Worm (Caenorhabditis elegans) whole organism, L1 larva: ENCODE measurements around the gene osgn-1.
"Not testable (repeated sequence)": the region's sequence is repeated elsewhere in the genome, so short reads cannot be mapped to it uniquely, and the experiment has no call there.

Experiments used
- C04F5.9 ChIP-seq: sonication (generic microtip); optimal IDR thresholded peaks from 2 replicates; lab custom pipeline; 2016; ENCODE audit warnings: missing genetic modification characterization, missing compliant biosample characterization
- aly-2 ChIP-seq: fragments of 150-350 bp; optimal IDR thresholded peaks from 2 replicates; lab custom pipeline; 2014; ENCODE audit warnings: missing biosample characterization, missing genetic modification characterization
- ama-1 ChIP-seq: fragments of 150-350 bp; optimal IDR thresholded peaks from 2 replicates; lab custom pipeline; 2014
- blmp-1 ChIP-seq: fragments of 150-350 bp; optimal IDR thresholded peaks from 2 replicates; lab custom pipeline; 2014; ENCODE audit warnings: missing biosample characterization, missing genetic modification characterization
- ceh-63 ChIP-seq: fragments of 200-800 bp; sonication (Bioruptor generic); optimal IDR thresholded peaks from 2 replicates; lab custom pipeline; 2018; ENCODE audit warnings: mild to moderate bottlenecking, missing genetic modification characterization, missing compliant biosample characterization
- ceh-82 ChIP-seq, 3 experiments: fragments of 150-350 bp in 1 of 3; sonication (generic microtip) in 2 of 3; optimal IDR thresholded peaks; 2 replicates each; lab custom pipeline; 2014 to 2017; ENCODE audit warnings: missing biosample characterization in 3 of 3, missing genetic modification characterization in 3 of 3
- ceh-88 ChIP-seq: fragments of 200-800 bp; sonication (Bioruptor generic); IDR thresholded peaks from 2 replicates; pipeline ENCODE4 v1.3.6; 2022; ENCODE audit warnings: missing genetic modification characterization, missing compliant biosample characterization
- ceh-90 ChIP-seq: sonication (generic microtip); optimal IDR thresholded peaks from 2 replicates; lab custom pipeline; 2016; ENCODE audit warnings: missing genetic modification characterization, missing compliant biosample characterization
- ces-1 ChIP-seq: fragments of 150-350 bp; optimal IDR thresholded peaks from 2 replicates; lab custom pipeline; 2014; ENCODE audit warnings: missing biosample characterization, missing genetic modification reagents, missing genetic modification characterization
- dpl-1 ChIP-seq, 3 experiments: fragments of 150-350 bp in 2 of 3; sonication (generic microtip) in 1 of 3; optimal IDR thresholded peaks; 2 replicates each; lab custom pipeline; 2014 to 2017; ENCODE audit warnings: missing biosample characterization in 3 of 3, missing genetic modification characterization in 3 of 3, missing genetic modification reagents in 3 of 3
- dsc-1 ChIP-seq: sonication (generic microtip); optimal IDR thresholded peaks from 2 replicates; lab custom pipeline; 2016; ENCODE audit warnings: mild to moderate bottlenecking, missing genetic modification characterization, missing compliant biosample characterization
- efl-1 ChIP-seq, 4 experiments: fragments of 150-350 bp; optimal IDR thresholded peaks in 3 of 4; peaks in 1 of 4; 1 replicate in 1 of 4; 2 replicates in 3 of 4; lab custom pipeline; 2014; ENCODE audit warnings: missing biosample characterization in 2 of 4, missing genetic modification characterization in 2 of 4, missing genetic modification reagents in 2 of 4
- egl-13 ChIP-seq: sonication (generic microtip); optimal IDR thresholded peaks from 2 replicates; lab custom pipeline; 2016; ENCODE audit warnings: missing genotype, missing genetic modification reagents, missing genetic modification characterization, missing compliant biosample characterization
- egl-27 ChIP-seq, 2 experiments: fragments of 150-350 bp in 1 of 2; sonication (generic microtip); optimal IDR thresholded peaks; 3 replicates each; lab custom pipeline; 2017 to 2018; ENCODE audit warnings: missing biosample characterization in 2 of 2, missing genetic modification characterization in 2 of 2, missing genetic modification reagents in 2 of 2
- elt-3 ChIP-seq, 6 experiments: fragments of 150-350 bp in 1 of 6; sonication (generic microtip); optimal IDR thresholded peaks; 2 replicates each; lab custom pipeline; 2017 to 2018; ENCODE audit warnings: missing biosample characterization in 6 of 6, missing genetic modification characterization in 6 of 6, inconsistent platforms in 1 of 6
- fkh-4 ChIP-seq: sonication (generic microtip); optimal IDR thresholded peaks from 2 replicates; lab custom pipeline; 2016; ENCODE audit warnings: missing compliant biosample characterization, missing genetic modification characterization, borderline replicate concordance
- fkh-8 ChIP-seq: sonication (generic microtip); optimal IDR thresholded peaks from 2 replicates; lab custom pipeline; 2016; ENCODE audit warnings: mild to moderate bottlenecking, missing genetic modification characterization, missing compliant biosample characterization
- fos-1 ChIP-seq: fragments of 150-350 bp; optimal IDR thresholded peaks from 2 replicates; lab custom pipeline; 2014; ENCODE audit warnings: missing biosample characterization, missing genetic modification characterization
- hpl-2 ChIP-seq: fragments of 150-350 bp; optimal IDR thresholded peaks from 2 replicates; lab custom pipeline; 2014; ENCODE audit warnings: missing biosample characterization, missing genetic modification reagents, missing genetic modification characterization
- jun-1 ChIP-seq: fragments of 150-350 bp; optimal IDR thresholded peaks from 2 replicates; lab custom pipeline; 2014; ENCODE audit warnings: missing biosample characterization, missing genetic modification reagents, missing genetic modification characterization
- lin-13 ChIP-seq: fragments of 150-350 bp; optimal IDR thresholded peaks from 2 replicates; lab custom pipeline; 2014; ENCODE audit warnings: missing biosample characterization, missing genetic modification reagents, missing genetic modification characterization
- lin-14 ChIP-seq: fragments of 200-800 bp; sonication (Bioruptor generic); optimal IDR thresholded peaks from 2 replicates; lab custom pipeline; 2018; ENCODE audit warnings: mild to moderate bottlenecking, missing genetic modification characterization, moderate library complexity, missing compliant biosample characterization
- lin-35 ChIP-seq, 2 experiments: fragments of 150-350 bp; optimal IDR thresholded peaks; 2 replicates each; lab custom pipeline; 2014; ENCODE audit warnings: missing biosample characterization in 2 of 2, missing genetic modification characterization in 2 of 2, missing genetic modification reagents in 2 of 2
- lsy-2 ChIP-seq, 2 experiments: fragments of 150-350 bp; optimal IDR thresholded peaks; 2 replicates each; lab custom pipeline; 2014; ENCODE audit warnings: missing biosample characterization in 2 of 2, missing genetic modification characterization in 2 of 2
- mab-9 ChIP-seq: fragments of 200-800 bp; sonication (Bioruptor generic); IDR thresholded peaks from 2 replicates; pipeline ENCODE4 v1.3.6; 2022; ENCODE audit warnings: missing genetic modification reagents, missing genetic modification characterization, missing compliant biosample characterization
- mdl-1 ChIP-seq, 2 experiments: fragments of 150-350 bp; optimal IDR thresholded peaks; 2 replicates each; lab custom pipeline; 2014 to 2017; ENCODE audit warnings: missing biosample characterization in 2 of 2, missing genetic modification characterization in 2 of 2, inconsistent platforms in 1 of 2
- mef-2 ChIP-seq: fragments of 150-350 bp; optimal IDR thresholded peaks from 2 replicates; lab custom pipeline; 2014; ENCODE audit warnings: missing biosample characterization, missing genetic modification characterization
- nhr-19 ChIP-seq: fragments of 200-800 bp; sonication (Bioruptor generic); conservative IDR thresholded peaks from 2 replicates; pipeline ENCODE4 v1.3.6; 2022; ENCODE audit warnings: missing genetic modification characterization, missing compliant biosample characterization
- nhr-20 ChIP-seq: sonication (generic microtip); optimal IDR thresholded peaks from 2 replicates; lab custom pipeline; 2016; ENCODE audit warnings: mild to moderate bottlenecking, missing genetic modification characterization, missing compliant biosample characterization
- nhr-237 ChIP-seq: fragments of 150-350 bp; optimal IDR thresholded peaks from 2 replicates; lab custom pipeline; 2014; ENCODE audit warnings: missing biosample characterization, missing genetic modification characterization
- nhr-71 ChIP-seq: sonication (generic microtip); optimal IDR thresholded peaks from 2 replicates; lab custom pipeline; 2016; ENCODE audit warnings: mild to moderate bottlenecking, missing genetic modification characterization, moderate library complexity, missing compliant biosample characterization
- nhr-76 ChIP-seq: sonication (generic microtip); optimal IDR thresholded peaks from 2 replicates; lab custom pipeline; 2017; ENCODE audit warnings: missing biosample characterization, missing genetic modification characterization
- nhr-77 ChIP-seq: fragments of 150-350 bp; optimal IDR thresholded peaks from 2 replicates; lab custom pipeline; 2014; ENCODE audit warnings: missing biosample characterization, missing genetic modification characterization
- pag-3 ChIP-seq: sonication (generic microtip); optimal IDR thresholded peaks from 2 replicates; lab custom pipeline; 2017; ENCODE audit warnings: missing genetic modification characterization, mild to moderate bottlenecking, missing compliant biosample characterization, antibody characterized with exemption, borderline replicate concordance; ENCODE audit not compliant: insufficient read depth
- skn-1 ChIP-seq: fragments of 150-350 bp; optimal IDR thresholded peaks from 2 replicates; lab custom pipeline; 2014; ENCODE audit warnings: missing biosample characterization, missing genetic modification characterization
- sptf-1 ChIP-seq: fragments of 150-350 bp; optimal IDR thresholded peaks from 2 replicates; lab custom pipeline; 2014; ENCODE audit warnings: missing biosample characterization, missing genetic modification characterization
- unc-30 ChIP-seq: sonication (generic microtip); optimal IDR thresholded peaks from 2 replicates; lab custom pipeline; 2017; ENCODE audit warnings: missing biosample characterization, missing genetic modification characterization
- unc-86 ChIP-seq: sonication (generic microtip); optimal IDR thresholded peaks from 2 replicates; lab custom pipeline; 2016; ENCODE audit warnings: missing genetic modification characterization, missing compliant biosample characterization
- zag-1 ChIP-seq: fragments of 150-350 bp; optimal IDR thresholded peaks from 2 replicates; lab custom pipeline; 2014; ENCODE audit warnings: missing biosample characterization, missing genetic modification characterization

Gene osgn-1

DNA sequence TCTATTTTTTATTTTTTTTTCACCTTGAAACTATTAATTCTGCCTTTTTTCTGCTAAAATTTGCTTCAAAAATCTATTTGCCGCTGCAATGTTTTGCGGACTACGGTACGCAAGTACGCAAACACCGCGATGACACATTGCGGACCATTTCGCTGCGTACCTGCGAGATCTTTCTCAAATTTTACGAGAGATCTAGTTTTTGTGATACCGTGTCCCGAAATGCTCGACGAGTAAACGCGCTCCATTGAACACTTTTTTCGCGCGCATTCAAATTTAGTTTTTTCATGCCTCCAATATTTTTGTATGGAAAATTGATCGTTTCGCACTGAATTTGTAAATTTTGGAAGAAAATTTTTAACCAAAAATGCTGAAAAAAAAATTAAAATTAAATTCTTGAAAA, 22.4 kb upstream of the osgn-1 start (continued):
- TF ChIP-seq ceh-88 (GFP tag; lab: Robert Waterston, UW) (peak; percentile 97), egl-13 (peak; percentile 31), dpl-1 (GFP tag; optimal IDR thresholded peaks at IDR 0.05; lab: Kevin White, UChicago) (peak; percentile 43 to 71 (median 64)), nhr-20 (peak; percentile 40)

- TF ChIP-seq fos-1, ama-1, dsc-1: not testable (repeated sequence)
Observed at ce11 chrIV:4186099-4186498, 21.1 kb upstream of the osgn-1 start, which contains the start of gene K08D10.11. TSS of gene K08D10.11 (minus strand) at chrIV:4186199.

ce11 chrIV:4196729-4197128, 10.5 kb upstream of the osgn-1 start, which contains the start of gene K06B9.6:
TSS of gene K06B9.6 (minus strand) at chrIV:4196829.
- not testable (repeated sequence) for TF ChIP-seq nhr-237 (tag; lab: Kevin White, UChicago); lin-35 (GFP tag; optimal IDR thresholded peaks at IDR 0.05; lab: Kevin White, UChicago); dsc-1

- not testable (repeated sequence) for TF ChIP-seq nhr-76 (tag; lab: Kevin White, UChicago); elt-3 (tag; optimal IDR thresholded peaks at IDR 0.05; lab: Kevin White, UChicago); unc-30 (tag; lab: Kevin White, UChicago)
Observed at ce11 chrIV:4197167-4197566, 10.0 kb upstream of the osgn-1 start, which contains the start of gene cyp-25A6. TSS of gene cyp-25A6 (plus strand) at chrIV:4197467.

- peak; percentile 21 for TF ChIP-seq fkh-8 (tag; lab: Kevin White, UChicago)
- no peak for TF ChIP-seq hpl-2 (GFP tag; lab: Kevin White, UChicago)
Observed at ce11 chrIV:4204275-4204674, 2.9 kb upstream of the osgn-1 start, which contains the start of gene pax-2. TSS of gene pax-2 (minus strand) at chrIV:4204375.

DNA sequence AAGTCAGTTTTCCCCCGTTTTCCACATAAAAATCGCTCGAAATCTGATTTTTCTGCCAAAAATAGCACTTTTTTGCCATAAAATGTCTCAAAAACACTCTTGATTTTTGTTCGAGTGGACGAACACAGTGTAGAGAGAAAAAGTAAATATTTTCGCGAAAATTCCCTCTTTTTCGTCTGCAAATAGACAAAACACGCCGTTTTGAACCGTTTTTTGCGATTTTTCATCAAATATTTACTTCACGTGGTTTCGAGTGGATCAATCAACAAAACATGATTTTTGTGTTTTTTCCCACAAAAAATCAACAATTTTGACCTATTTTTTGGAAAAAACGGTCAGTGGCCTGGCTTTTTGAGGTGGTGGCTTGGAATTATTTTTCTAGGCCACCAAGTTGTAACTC, 1.9 kb downstream of the osgn-1 start:
- TF ChIP-seq skn-1 (tag; lab: Kevin White, UChicago) (peak; percentile 16), lsy-2 (tag; optimal IDR thresholded peaks at IDR 0.05; lab: Kevin White, UChicago) (no peak), mab-9 (GFP tag; lab: Robert Waterston, UW) (no peak), nhr-19 (GFP tag; lab: Robert Waterston, UW) (no peak)

DNA sequence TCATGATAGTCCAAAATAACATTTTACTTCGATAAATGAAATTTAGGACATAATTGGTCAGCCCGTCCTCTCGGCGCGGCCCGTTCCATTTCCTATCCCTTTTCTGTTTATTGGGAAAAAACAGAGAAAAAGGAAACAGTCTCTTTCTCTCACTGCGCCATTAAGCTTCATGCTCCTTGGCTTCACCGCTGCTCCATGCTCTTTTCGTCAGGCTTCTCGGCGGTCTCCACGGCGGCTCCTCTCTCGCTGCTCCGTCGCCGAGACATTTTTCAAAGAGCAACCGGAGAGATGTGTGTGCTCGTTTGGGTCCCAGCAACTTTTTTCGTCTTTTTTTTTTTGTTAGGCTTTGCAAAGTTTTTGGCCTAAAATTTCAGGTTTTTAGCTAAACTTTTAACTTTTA, 3.7 kb downstream of the osgn-1 start:
- TF ChIP-seq egl-27 (tag; optimal IDR thresholded peaks at IDR 0.05; lab: Kevin White, UChicago) (no peak), unc-86 (tag; lab: Kevin White, UChicago) (no peak), blmp-1 (tag; lab: Kevin White, UChicago) (no peak), nhr-237 (tag; lab: Kevin White, UChicago) (no peak), lin-14 (GFP tag; lab: Kevin White, UChicago) (peak; percentile 60), pag-3 (no peak), fkh-4 (tag; lab: Kevin White, UChicago) (no peak), ceh-63 (GFP tag; lab: Kevin White, UChicago) (no peak), sptf-1 (no peak), lin-13 (GFP tag; lab: Kevin White, UChicago) (no peak), ceh-90 (tag; lab: Kevin White, UChicago) (no peak), lsy-2 (tag; optimal IDR thresholded peaks at IDR 0.05; lab: Kevin White, UChicago) (no peak), egl-13 (no peak), zag-1 (tag; lab: Kevin White, UChicago) (no peak), nhr-76 (tag; lab: Kevin White, UChicago) (no peak), mdl-1 (tag; optimal IDR thresholded peaks at IDR 0.05; lab: Kevin White, UChicago) (no peak), nhr-77 (no peak), jun-1 (tag; lab: Kevin White, UChicago) (no peak), mef-2 (tag; lab: Kevin White, UChicago) (no peak), ceh-82 (tag; optimal IDR thresholded peaks at IDR 0.05; lab: Kevin White, UChicago) (peak in 1 of 3 experiments; percentile 7), aly-2 (no peak), nhr-20 (no peak), fkh-8 (tag; lab: Kevin White, UChicago) (peak; percentile 25), C04F5.9 (tag; lab: Kevin White, UChicago) (no peak), hpl-2 (GFP tag; lab: Kevin White, UChicago) (no peak), ces-1 (GFP tag; lab: Kevin White, UChicago) (no peak), nhr-71 (tag; lab: Kevin White, UChicago) (peak; percentile 4), skn-1 (tag; lab: Kevin White, UChicago) (peak; percentile 13), efl-1 (optimal IDR thresholded peaks at IDR 0.05; lab: Kevin White, UChicago) (no peak), efl-1 (GFP tag; optimal IDR thresholded peaks at IDR 0.05 in 1 of 2; lab: Kevin White, UChicago) (no peak), elt-3 (tag; optimal IDR thresholded peaks at IDR 0.05; lab: Kevin White, UChicago) (no peak)
